Worm (Caenorhabditis elegans) whole organism, L1 larva: ENCODE results near the gene spe-36.
A peak's percentile ranks its signal among the peaks of the same experiment; 100 is the strongest.

Experiments used
- C04F5.9 ChIP-seq: sonication (generic microtip); optimal IDR thresholded peaks from 2 replicates; lab custom pipeline; 2016; ENCODE audit warnings: missing genetic modification characterization, missing compliant biosample characterization
- C16A3.4 ChIP-seq: fragments of 150-350 bp; optimal IDR thresholded peaks from 2 replicates; lab custom pipeline; 2014; ENCODE audit warnings: missing biosample characterization, missing genetic modification characterization
- C34B4.2 ChIP-seq: sonication (generic microtip); optimal IDR thresholded peaks from 2 replicates; lab custom pipeline; 2017; ENCODE audit warnings: mild to moderate bottlenecking, missing genetic modification characterization, missing compliant biosample characterization
- alr-1 ChIP-seq: fragments of 200-800 bp; sonication (Bioruptor generic); optimal IDR thresholded peaks from 2 replicates; lab custom pipeline; 2018; ENCODE audit warnings: borderline replicate concordance, mild to moderate bottlenecking, missing genetic modification characterization, missing compliant biosample characterization
- blmp-1 ChIP-seq: fragments of 150-350 bp; optimal IDR thresholded peaks from 2 replicates; lab custom pipeline; 2014; ENCODE audit warnings: missing biosample characterization, missing genetic modification characterization
- ceh-63 ChIP-seq: fragments of 200-800 bp; sonication (Bioruptor generic); optimal IDR thresholded peaks from 2 replicates; lab custom pipeline; 2018; ENCODE audit warnings: mild to moderate bottlenecking, missing genetic modification characterization, missing compliant biosample characterization
- ceh-90 ChIP-seq: sonication (generic microtip); optimal IDR thresholded peaks from 2 replicates; lab custom pipeline; 2016; ENCODE audit warnings: missing genetic modification characterization, missing compliant biosample characterization
- ces-1 ChIP-seq: fragments of 150-350 bp; optimal IDR thresholded peaks from 2 replicates; lab custom pipeline; 2014; ENCODE audit warnings: missing biosample characterization, missing genetic modification reagents, missing genetic modification characterization
- efl-1 ChIP-seq, 4 experiments: fragments of 150-350 bp; optimal IDR thresholded peaks in 3 of 4; peaks in 1 of 4; 1 replicate in 1 of 4; 2 replicates in 3 of 4; lab custom pipeline; 2014; ENCODE audit warnings: missing biosample characterization in 2 of 4, missing genetic modification characterization in 2 of 4, missing genetic modification reagents in 2 of 4
- efl-3 ChIP-seq: fragments of 200-800 bp; sonication (Bioruptor generic); optimal IDR thresholded peaks from 2 replicates; lab custom pipeline; 2018; ENCODE audit warnings: mild to moderate bottlenecking, missing genetic modification characterization, missing compliant biosample characterization
- elt-2 ChIP-seq: sonication (generic microtip); optimal IDR thresholded peaks from 2 replicates; lab custom pipeline; 2016; ENCODE audit warnings: missing genetic modification characterization, mild to moderate bottlenecking, inconsistent platforms, missing compliant biosample characterization, missing genetic modification reagents
- fkh-10 ChIP-seq: sonication (generic microtip); optimal IDR thresholded peaks from 2 replicates; lab custom pipeline; 2017; ENCODE audit warnings: missing biosample characterization, missing genetic modification reagents, missing genetic modification characterization
- fkh-4 ChIP-seq: sonication (generic microtip); optimal IDR thresholded peaks from 2 replicates; lab custom pipeline; 2016; ENCODE audit warnings: missing compliant biosample characterization, missing genetic modification characterization, borderline replicate concordance
- fkh-8 ChIP-seq: sonication (generic microtip); optimal IDR thresholded peaks from 2 replicates; lab custom pipeline; 2016; ENCODE audit warnings: mild to moderate bottlenecking, missing genetic modification characterization, missing compliant biosample characterization
- grh-1 ChIP-seq: fragments of 200-800 bp; sonication (Bioruptor generic); IDR thresholded peaks from 2 replicates; pipeline ENCODE4 v1.3.6; 2022; ENCODE audit warnings: missing genetic modification reagents, missing genetic modification characterization, missing compliant biosample characterization
- hlh-17 ChIP-seq: fragments of 200-800 bp; sonication (Bioruptor generic); optimal IDR thresholded peaks from 2 replicates; lab custom pipeline; 2018; ENCODE audit warnings: missing genetic modification characterization, mild to moderate bottlenecking, missing compliant biosample characterization, moderate library complexity, borderline replicate concordance
- hlh-4 ChIP-seq: sonication (generic microtip); optimal IDR thresholded peaks from 2 replicates; lab custom pipeline; 2016; ENCODE audit warnings: mild to moderate bottlenecking, missing genetic modification characterization, missing compliant biosample characterization
- irx-1 ChIP-seq: sonication (generic microtip); optimal IDR thresholded peaks from 2 replicates; lab custom pipeline; 2016; ENCODE audit warnings: missing genetic modification characterization, missing compliant biosample characterization
- jun-1 ChIP-seq: fragments of 150-350 bp; optimal IDR thresholded peaks from 2 replicates; lab custom pipeline; 2014; ENCODE audit warnings: missing biosample characterization, missing genetic modification reagents, missing genetic modification characterization
- lin-14 ChIP-seq: fragments of 200-800 bp; sonication (Bioruptor generic); optimal IDR thresholded peaks from 2 replicates; lab custom pipeline; 2018; ENCODE audit warnings: mild to moderate bottlenecking, missing genetic modification characterization, moderate library complexity, missing compliant biosample characterization
- lin-39 ChIP-seq: fragments of 150-350 bp; optimal IDR thresholded peaks from 2 replicates; lab custom pipeline; 2014; ENCODE audit warnings: missing biosample characterization, missing genetic modification reagents, missing genetic modification characterization
- mab-9 ChIP-seq: fragments of 200-800 bp; sonication (Bioruptor generic); IDR thresholded peaks from 2 replicates; pipeline ENCODE4 v1.3.6; 2022; ENCODE audit warnings: missing genetic modification reagents, missing genetic modification characterization, missing compliant biosample characterization
- mdl-1 ChIP-seq, 2 experiments: fragments of 150-350 bp; optimal IDR thresholded peaks; 2 replicates each; lab custom pipeline; 2014 to 2017; ENCODE audit warnings: missing biosample characterization in 2 of 2, missing genetic modification characterization in 2 of 2, inconsistent platforms in 1 of 2
- mef-2 ChIP-seq: fragments of 150-350 bp; optimal IDR thresholded peaks from 2 replicates; lab custom pipeline; 2014; ENCODE audit warnings: missing biosample characterization, missing genetic modification characterization
- nhr-11 ChIP-seq: fragments of 150-350 bp; optimal IDR thresholded peaks from 2 replicates; lab custom pipeline; 2014; ENCODE audit warnings: missing biosample characterization, missing genetic modification characterization
- nhr-20 ChIP-seq: sonication (generic microtip); optimal IDR thresholded peaks from 2 replicates; lab custom pipeline; 2016; ENCODE audit warnings: mild to moderate bottlenecking, missing genetic modification characterization, missing compliant biosample characterization
- nhr-28 ChIP-seq: fragments of 150-350 bp; optimal IDR thresholded peaks from 2 replicates; lab custom pipeline; 2014; ENCODE audit warnings: missing biosample characterization, missing genetic modification characterization
- nhr-47 ChIP-seq: sonication (generic microtip); optimal IDR thresholded peaks from 2 replicates; lab custom pipeline; 2016; ENCODE audit warnings: mild to moderate bottlenecking, missing genetic modification characterization, moderate library complexity, missing compliant biosample characterization
- nhr-77 ChIP-seq: fragments of 150-350 bp; optimal IDR thresholded peaks from 2 replicates; lab custom pipeline; 2014; ENCODE audit warnings: missing biosample characterization, missing genetic modification characterization
- pag-3 ChIP-seq: sonication (generic microtip); optimal IDR thresholded peaks from 2 replicates; lab custom pipeline; 2017; ENCODE audit warnings: missing genetic modification characterization, mild to moderate bottlenecking, missing compliant biosample characterization, antibody characterized with exemption, borderline replicate concordance; ENCODE audit not compliant: insufficient read depth
- pax-3 ChIP-seq: fragments of 200-800 bp; sonication (Bioruptor generic); optimal IDR thresholded peaks from 2 replicates; lab custom pipeline; 2018; ENCODE audit warnings: mild to moderate bottlenecking, missing genetic modification characterization, moderate library complexity, missing compliant biosample characterization
- pqm-1 ChIP-seq: sonication (generic microtip); optimal IDR thresholded peaks from 3 replicates; lab custom pipeline; 2017; ENCODE audit warnings: missing biosample characterization, missing genetic modification characterization
- rnt-1 ChIP-seq: sonication (generic microtip); optimal IDR thresholded peaks from 2 replicates; lab custom pipeline; 2016; ENCODE audit warnings: mild to moderate bottlenecking, missing genetic modification characterization, moderate library complexity, missing compliant biosample characterization
- sox-4 ChIP-seq: sonication (generic microtip); optimal IDR thresholded peaks from 2 replicates; lab custom pipeline; 2016; ENCODE audit warnings: missing genetic modification characterization, missing compliant biosample characterization
- sptf-1 ChIP-seq: fragments of 150-350 bp; optimal IDR thresholded peaks from 2 replicates; lab custom pipeline; 2014; ENCODE audit warnings: missing biosample characterization, missing genetic modification characterization
- sup-37 ChIP-seq: fragments of 200-800 bp; sonication (Bioruptor generic); optimal IDR thresholded peaks from 2 replicates; lab custom pipeline; 2018; ENCODE audit warnings: mild to moderate bottlenecking, missing genetic modification characterization, missing compliant biosample characterization
- unc-30 ChIP-seq: sonication (generic microtip); optimal IDR thresholded peaks from 2 replicates; lab custom pipeline; 2017; ENCODE audit warnings: missing biosample characterization, missing genetic modification characterization
- unc-62 ChIP-seq: fragments of 150-350 bp; optimal IDR thresholded peaks from 2 replicates; lab custom pipeline; 2014; ENCODE audit warnings: missing biosample characterization, missing genetic modification reagents, missing genetic modification characterization
- unc-98 ChIP-seq: fragments of 200-800 bp; sonication (Bioruptor generic); IDR thresholded peaks from 2 replicates; pipeline ENCODE4 v1.3.6; 2022; ENCODE audit warnings: missing genetic modification characterization, missing compliant biosample characterization
- vab-15 ChIP-seq: sonication (generic microtip); optimal IDR thresholded peaks from 2 replicates; lab custom pipeline; 2017; ENCODE audit warnings: missing genotype, mild to moderate bottlenecking, missing genetic modification characterization, missing compliant biosample characterization
- xbp-1 ChIP-seq: sonication (generic microtip); optimal IDR thresholded peaks from 2 replicates; lab custom pipeline; 2016; ENCODE audit warnings: missing genetic modification characterization, missing compliant biosample characterization

Gene spe-36

ce11 chrIV:11592820-11593219 lies 755 bp upstream of the spe-36 start (continued):
- TF ChIP-seq xbp-1 (tag; lab: Kevin White, UChicago) (peak; percentile 49), nhr-47 (tag; lab: Kevin White, UChicago) (peak; percentile 63), irx-1 (tag; lab: Kevin White, UChicago) (peak; percentile 75), ces-1 (GFP tag; lab: Kevin White, UChicago) (no peak), mef-2 (no peak), mdl-1 (tag; optimal IDR thresholded peaks at IDR 0.05; lab: Kevin White, UChicago) (no peak), pax-3 (tag; lab: Kevin White, UChicago) (peak; percentile 2), lin-39 (peak; percentile 14), vab-15 (tag; lab: Kevin White, UChicago) (no peak), sptf-1 (no peak), fkh-8 (tag; lab: Kevin White, UChicago) (no peak), nhr-20 (tag; lab: Kevin White, UChicago) (peak; percentile 7), sup-37 (GFP tag; lab: Kevin White, UChicago) (no peak), mab-9 (GFP tag; lab: Robert Waterston, UW) (no peak), C04F5.9 (tag; lab: Kevin White, UChicago) (peak; percentile 44), nhr-11 (tag; lab: Kevin White, UChicago) (peak; percentile 14), rnt-1 (peak; percentile 91), unc-98 (GFP tag; lab: Robert Waterston, UW) (no peak; the same call in 1 of the 2 replicates), jun-1 (tag; lab: Kevin White, UChicago) (no peak), ceh-90 (tag; lab: Kevin White, UChicago) (peak; percentile 89), fkh-4 (peak; percentile 37), fkh-10 (GFP tag; lab: Kevin White, UChicago) (no peak), unc-62 (GFP tag; lab: Kevin White, UChicago) (no peak), alr-1 (tag; lab: Kevin White, UChicago) (no peak), C34B4.2 (tag; lab: Kevin White, UChicago) (no peak), nhr-77 (tag; lab: Kevin White, UChicago) (no peak), pqm-1 (tag; lab: Kevin White, UChicago) (no peak), blmp-1 (tag; lab: Kevin White, UChicago) (peak; percentile 32), C16A3.4 (tag; lab: Kevin White, UChicago) (peak; percentile 38), unc-30 (tag; lab: Kevin White, UChicago) (no peak), elt-2 (tag; lab: Kevin White, UChicago) (no peak), sox-4 (tag; lab: Kevin White, UChicago) (peak; percentile 24), grh-1 (GFP tag; lab: Robert Waterston, UW) (no peak), efl-3 (GFP tag; lab: Kevin White, UChicago) (no peak), hlh-17 (GFP tag; lab: Kevin White, UChicago) (no peak)

ce11 chrIV:11586484-11586883 lies 5.6 kb downstream of the spe-36 start:
- TF ChIP-seq unc-62 (GFP tag; lab: Kevin White, UChicago) (no peak), nhr-28 (tag; lab: Kevin White, UChicago) (no peak), hlh-4 (tag; lab: Kevin White, UChicago) (no peak), pag-3 (tag; lab: Kevin White, UChicago) (no peak)

- TF ChIP-seq efl-1 (optimal IDR thresholded peaks at IDR 0.05; lab: Kevin White, UChicago) (no peak), efl-1 (GFP tag; optimal IDR thresholded peaks at IDR 0.05 in 1 of 2; lab: Kevin White, UChicago) (no peak), lin-14 (peak; percentile 3), fkh-8 (tag; lab: Kevin White, UChicago) (no peak), alr-1 (tag; lab: Kevin White, UChicago) (no peak), ceh-63 (GFP tag; lab: Kevin White, UChicago) (no peak)
Observed at ce11 chrIV:11584853-11585252, 7.2 kb downstream of the spe-36 start.
